Worm (Caenorhabditis elegans): Measurements from ENCODE around the gene ulp-2.

DNA sequence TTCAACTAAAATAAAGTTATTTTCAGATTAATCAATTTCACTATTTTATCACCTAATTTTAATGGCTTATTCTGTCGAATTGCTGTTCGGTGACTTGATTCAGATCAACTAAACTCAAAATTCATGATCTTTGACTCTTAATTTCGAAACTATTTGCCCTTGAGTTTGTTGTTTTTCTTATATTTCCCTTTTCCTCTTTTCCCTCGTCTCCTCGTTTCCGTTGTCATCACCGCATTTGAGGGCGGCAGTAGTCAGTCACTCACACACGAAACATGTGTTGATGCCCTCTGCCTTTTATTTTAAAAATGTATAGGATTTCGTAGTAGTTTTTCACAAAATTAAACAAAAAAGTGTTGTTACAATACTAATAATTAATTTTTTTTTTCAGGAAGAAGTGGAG lies 35.3 kb upstream of the ulp-2 start, which contains the start of gene rnh-1.0:
- TF ChIP-seq unc-62 (GFP tag; optimal IDR thresholded peaks at IDR 0.05) (no peak), ceh-16 (tag; optimal IDR thresholded peaks at IDR 0.05) (no peak), elt-1 (tag; optimal IDR thresholded peaks at IDR 0.05) (no peak)

All from whole organism, L2 larva.